Fruit fly (Drosophila melanogaster): Measurements from ENCODE around the gene MCU.

MCU gene

dm6 chr3L:6550178-6550977, at the start of gene MCU:
Gene MCU (plus strand): TSS chr3L:6550738.
- TF ChIP-seq CG10669 (GFP tag; optimal IDR thresholded peaks at IDR 0.05) (no peak), CG6808 (GFP tag; optimal IDR thresholded peaks at IDR 0.05) (peak; percentile 5), Sox14 (GFP tag; optimal IDR thresholded peaks at IDR 0.05) (peak; percentile 14), Sox15 (GFP tag; optimal IDR thresholded peaks at IDR 0.05) (no peak), Gug (GFP tag; IDR thresholded peaks at IDR 0.05) (no peak), Blimp-1 (GFP tag; optimal IDR thresholded peaks at IDR 0.05) (no peak), lz (GFP tag; optimal IDR thresholded peaks at IDR 0.05) (no peak), CG34406 (GFP tag; optimal IDR thresholded peaks at IDR 0.05) (no peak), CG16779 (tag; optimal IDR thresholded peaks at IDR 0.05) (no peak), CG11762 (GFP tag; optimal IDR thresholded peaks at IDR 0.05; ENCODE audit: insufficient read depth) (no peak), CG8319 (GFP tag; optimal IDR thresholded peaks at IDR 0.05) (no peak), eg (GFP tag; IDR thresholded peaks at IDR 0.05) (no peak), CG6792 (GFP tag; optimal IDR thresholded peaks at IDR 0.05) (no peak), fd59A (GFP tag; optimal IDR thresholded peaks at IDR 0.05) (no peak), CG6163 (GFP tag; IDR thresholded peaks at IDR 0.05) (no peak), OdsH (GFP tag; optimal IDR thresholded peaks at IDR 0.05) (no peak), CG7368 (GFP tag; optimal IDR thresholded peaks at IDR 0.05) (no peak), CG3032 (tag; optimal IDR thresholded peaks at IDR 0.05) (peak; percentile 18), CG8119 (GFP tag; IDR thresholded peaks at IDR 0.05) (no peak), svp (GFP tag) (peak; percentile 63), Ets21C (GFP tag; optimal IDR thresholded peaks at IDR 0.05) (no peak), Hr39 (GFP tag; optimal IDR thresholded peaks at IDR 0.05) (no peak), ss (GFP tag; optimal IDR thresholded peaks at IDR 0.05) (peak in 1 of 2 experiments; percentile 31), fkh (GFP tag; optimal IDR thresholded peaks at IDR 0.05) (peak; percentile 61), spab (GFP tag; optimal IDR thresholded peaks at IDR 0.05) (no peak), net (GFP tag; optimal IDR thresholded peaks at IDR 0.05) (no peak), acj6 (GFP tag; optimal IDR thresholded peaks at IDR 0.05) (no peak), achi (GFP tag; optimal IDR thresholded peaks at IDR 0.05) (no peak), vri (GFP tag; optimal IDR thresholded peaks at IDR 0.05) (no peak), CG11902 (GFP tag; optimal IDR thresholded peaks at IDR 0.05) (no peak), Eip93F (GFP tag; optimal IDR thresholded peaks at IDR 0.05) (no peak), Met (GFP tag; optimal IDR thresholded peaks at IDR 0.05) (peak; percentile 8), Hr38 (GFP tag; optimal IDR thresholded peaks at IDR 0.05) (no peak), esn (GFP tag; optimal IDR thresholded peaks at IDR 0.05) (peak; percentile 22), Lpt (GFP tag; optimal IDR thresholded peaks at IDR 0.05) (no peak), dac (GFP tag; optimal IDR thresholded peaks at IDR 0.05) (no peak), CG6276 (GFP tag; optimal IDR thresholded peaks at IDR 0.05) (no peak), salr (GFP tag; optimal IDR thresholded peaks at IDR 0.05) (no peak), Hr4 (GFP tag; optimal IDR thresholded peaks at IDR 0.05) (no peak), Eip78C (GFP tag) (peak; percentile 15), CG11294 (GFP tag; IDR thresholded peaks at IDR 0.05) (no peak), CG8632 (GFP tag; optimal IDR thresholded peaks at IDR 0.05) (no peak), CG31627 (GFP tag; optimal IDR thresholded peaks at IDR 0.05) (no peak), cyc (GFP tag; optimal IDR thresholded peaks at IDR 0.05) (peak; percentile 3), CG32006 (GFP tag; optimal IDR thresholded peaks at IDR 0.05) (no peak), CG4318 (GFP tag; optimal IDR thresholded peaks at IDR 0.05) (no peak), CG10631 (GFP tag; optimal IDR thresholded peaks at IDR 0.05) (no peak), pdm3 (GFP tag; optimal IDR thresholded peaks at IDR 0.05) (no peak), Eip75B (GFP tag; optimal IDR thresholded peaks at IDR 0.05) (no peak), CG1621 (tag; optimal IDR thresholded peaks at IDR 0.05) (no peak), CG3919 (GFP tag; optimal IDR thresholded peaks at IDR 0.05) (no peak)
